Fruit fly (Drosophila melanogaster): ENCODE results near the gene CG3330.

The CG3330 gene

dm6 chr3R:27282286-27282685, 48.4 kb downstream of the CG3330 start, which contains the start of gene mrt (continued):
- TF ChIP-seq Vsx1 (GFP tag; optimal IDR thresholded peaks at IDR 0.05) (no peak), Sry-δ (GFP tag; optimal IDR thresholded peaks at IDR 0.05) (peak; percentile 14), CG15601 (tag; optimal IDR thresholded peaks at IDR 0.05) (no peak), CG18599 (GFP tag; optimal IDR thresholded peaks at IDR 0.05) (peak; percentile 55), CG2199 (GFP tag; IDR thresholded peaks at IDR 0.05) (no peak), CG7556 (GFP tag; optimal IDR thresholded peaks at IDR 0.05) (peak; percentile 61), HLH54F (GFP tag; optimal IDR thresholded peaks at IDR 0.05) (peak; percentile 55), CG43689 (GFP tag; IDR thresholded peaks at IDR 0.05) (0 out of 2 replicates have a peak, but pooled peaks have one; percentile 9), CG10462 (GFP tag; optimal IDR thresholded peaks at IDR 0.05) (no peak), Myb (GFP tag; optimal IDR thresholded peaks at IDR 0.05) (peak; percentile 48), slou (GFP tag; optimal IDR thresholded peaks at IDR 0.05) (no peak), trh (GFP tag; optimal IDR thresholded peaks at IDR 0.05) (no peak), Jarid2 (GFP tag; optimal IDR thresholded peaks at IDR 0.05) (no peak), lola (GFP tag; optimal IDR thresholded peaks at IDR 0.05) (peak in 1 of 3 experiments; percentile 23), Dip2 (GFP tag; IDR thresholded peaks at IDR 0.05) (no peak), MESR4 (GFP tag; optimal IDR thresholded peaks at IDR 0.05) (no peak), lab (GFP tag; optimal IDR thresholded peaks at IDR 0.05) (peak; percentile 68), Deaf1 (tag; optimal IDR thresholded peaks at IDR 0.05) (no peak), seq (GFP tag; IDR thresholded peaks at IDR 0.05) (0 out of 2 replicates have a peak, but pooled peaks have one; percentile 33), tap (tag; optimal IDR thresholded peaks at IDR 0.05) (no peak), br (optimal IDR thresholded peaks at IDR 0.05) (no peak), CG10274 (GFP tag; optimal IDR thresholded peaks at IDR 0.05) (no peak), Taf1 (GFP tag; IDR thresholded peaks at IDR 0.05) (no peak), CG7271 (tag; optimal IDR thresholded peaks at IDR 0.05) (no peak), Lhr (GFP tag; optimal IDR thresholded peaks at IDR 0.05) (no peak), CG15479 (GFP tag; optimal IDR thresholded peaks at IDR 0.05) (no peak), sc (optimal IDR thresholded peaks at IDR 0.05) (no peak), sc (GFP tag; optimal IDR thresholded peaks at IDR 0.05) (no peak), CrebB (tag; optimal IDR thresholded peaks at IDR 0.05) (peak; percentile 42), mirr (GFP tag; optimal IDR thresholded peaks at IDR 0.05) (peak; percentile 18), CG8478 (optimal IDR thresholded peaks at IDR 0.05) (no peak), BEAF-32 (GFP tag; optimal IDR thresholded peaks at IDR 0.05) (no peak), scrt (GFP tag; optimal IDR thresholded peaks at IDR 0.05) (peak; percentile 42), Asciz (GFP tag; optimal IDR thresholded peaks at IDR 0.05) (peak; percentile 20), pan (optimal IDR thresholded peaks at IDR 0.05) (no peak), pan (GFP tag; optimal IDR thresholded peaks at IDR 0.05 in 1 of 2, IDR thresholded peaks at IDR 0.05 in 1 of 2) (peak in 1 of 2 experiments; percentile 28), CG1602 (GFP tag; optimal IDR thresholded peaks at IDR 0.05) (peak; percentile 29), Ets97D (GFP tag; optimal IDR thresholded peaks at IDR 0.05) (no peak), Dad (GFP tag; optimal IDR thresholded peaks at IDR 0.05) (peak; percentile 36), nmo (GFP tag; optimal IDR thresholded peaks at IDR 0.05) (peak; percentile 43), dysf (GFP tag; IDR thresholded peaks at IDR 0.05) (peak; percentile 50; the same call in 1 of the 3 replicates), oc (tag; optimal IDR thresholded peaks at IDR 0.05) (peak; percentile 59), CkIIα-i1 (GFP tag; IDR thresholded peaks at IDR 0.05) (no peak), ash1 (GFP tag; optimal IDR thresholded peaks at IDR 0.05) (no peak), CG13424 (tag; optimal IDR thresholded peaks at IDR 0.05) (peak; percentile 43), org-1 (GFP tag; optimal IDR thresholded peaks at IDR 0.05) (peak; percentile 43), Nf-YB (GFP tag; optimal IDR thresholded peaks at IDR 0.05) (peak; percentile 33), run (tag; optimal IDR thresholded peaks at IDR 0.05) (no peak), knrl (GFP tag; IDR thresholded peaks at IDR 0.05; ENCODE audit: partially characterized antibody) (no peak), phol (tag; optimal IDR thresholded peaks at IDR 0.05) (peak; percentile 53), CG10654 (GFP tag; optimal IDR thresholded peaks at IDR 0.05) (peak; percentile 7)

All from whole organism, embryonic.